Worm (Caenorhabditis elegans) whole organism, young adult: ENCODE measurements around the gene lgc-10.

Experiments
- B0336.3 ChIP-seq: fragments of 200-800 bp; sonication (Bioruptor generic); IDR thresholded peaks from 2 replicates; pipeline ENCODE4 v1.3.6; 2022; ENCODE audit warnings: missing genetic modification characterization, missing compliant biosample characterization
- F33H1.4 ChIP-seq: fragments of 200-800 bp; sonication (Bioruptor generic); IDR thresholded peaks from 2 replicates; pipeline ENCODE4 v1.3.6; 2022; ENCODE audit warnings: missing genetic modification reagents, missing genetic modification characterization, missing compliant biosample characterization
- F39B2.1 ChIP-seq: fragments of 200-800 bp; sonication (Bioruptor generic); IDR thresholded peaks from 2 replicates; pipeline ENCODE4 v1.3.6; 2022; ENCODE audit warnings: missing genetic modification reagents, missing genetic modification characterization, missing compliant biosample characterization
- F52B5.7 ChIP-seq: sonication (generic microtip); optimal IDR thresholded peaks from 2 replicates; lab custom pipeline; 2016; ENCODE audit warnings: mild to moderate bottlenecking, missing genetic modification characterization, missing compliant biosample characterization
- K11D2.4 ChIP-seq: fragments of 200-800 bp; sonication (Bioruptor generic); IDR thresholded peaks from 2 replicates; pipeline ENCODE4 v1.3.6; 2022; ENCODE audit warnings: missing genetic modification reagents, missing genetic modification characterization, missing compliant biosample characterization
- T26A5.8 ChIP-seq: sonication (generic microtip); optimal IDR thresholded peaks from 2 replicates; lab custom pipeline; 2016; ENCODE audit warnings: missing genetic modification characterization, missing compliant biosample characterization
- attf-3 ChIP-seq: fragments of 200-800 bp; sonication (Bioruptor generic); conservative IDR thresholded peaks from 2 replicates; pipeline ENCODE4 v1.3.6; 2022; ENCODE audit warnings: missing genetic modification reagents, missing genetic modification characterization, missing compliant biosample characterization
- bed-1 ChIP-seq: fragments of 200-800 bp; sonication (Bioruptor generic); IDR thresholded peaks from 2 replicates; pipeline ENCODE4 v1.3.6; 2022; ENCODE audit warnings: missing genetic modification reagents, missing genetic modification characterization, missing compliant biosample characterization
- ceh-27 ChIP-seq: fragments of 200-800 bp; sonication (Bioruptor generic); optimal IDR thresholded peaks from 2 replicates; lab custom pipeline; 2018; ENCODE audit warnings: mild to moderate bottlenecking, missing genetic modification characterization, moderate library complexity, missing compliant biosample characterization
- ceh-79 ChIP-seq: sonication (generic microtip); optimal IDR thresholded peaks from 2 replicates; lab custom pipeline; 2017; ENCODE audit warnings: mild to moderate bottlenecking, missing genetic modification characterization, missing compliant biosample characterization
- dox-1 ChIP-seq: fragments of 200-800 bp; sonication (Bioruptor generic); IDR thresholded peaks from 2 replicates; pipeline ENCODE4 v1.3.6; 2022; ENCODE audit warnings: missing genetic modification reagents, missing genetic modification characterization, missing compliant biosample characterization
- dpl-1 ChIP-seq: fragments of 150-350 bp; optimal IDR thresholded peaks from 2 replicates; lab custom pipeline; 2014; ENCODE audit warnings: missing biosample characterization, missing genetic modification reagents, missing genetic modification characterization
- egl-44 ChIP-seq: fragments of 200-800 bp; sonication (Bioruptor generic); IDR thresholded peaks from 2 replicates; pipeline ENCODE4 v1.3.6; 2022; ENCODE audit warnings: missing genetic modification reagents, missing genetic modification characterization, missing compliant biosample characterization
- ekl-4 ChIP-seq: fragments of 200-800 bp; sonication (Bioruptor generic); IDR thresholded peaks from 2 replicates; pipeline ENCODE4 v1.3.6; 2022; ENCODE audit warnings: missing genetic modification reagents, missing genetic modification characterization, missing compliant biosample characterization
- hmg-1.2 ChIP-seq: fragments of 200-800 bp; sonication (Bioruptor generic); IDR thresholded peaks from 2 replicates; pipeline ENCODE4 v1.3.6; 2022; ENCODE audit warnings: missing genetic modification reagents, missing genetic modification characterization, missing compliant biosample characterization
- lag-1 ChIP-seq: fragments of 200-800 bp; sonication (Bioruptor generic); IDR thresholded peaks from 2 replicates; pipeline ENCODE4 v1.3.6; 2022; ENCODE audit warnings: missing genetic modification reagents, missing genetic modification characterization, missing compliant biosample characterization
- lin-26 ChIP-seq: fragments of 200-800 bp; sonication (Bioruptor generic); IDR thresholded peaks from 2 replicates; pipeline ENCODE4 v1.3.6; 2022; ENCODE audit warnings: missing genetic modification reagents, missing genetic modification characterization, missing compliant biosample characterization
- lin-35 ChIP-seq, 3 experiments: fragments of 150-350 bp in 2 of 3; sonication (generic microtip) in 1 of 3; optimal IDR thresholded peaks; 2 replicates each; lab custom pipeline; 2014 to 2018; ENCODE audit warnings: missing biosample characterization in 3 of 3, missing genetic modification characterization in 3 of 3, missing genetic modification reagents in 3 of 3
- lin-54 ChIP-seq: fragments of 200-800 bp; sonication (Bioruptor generic); optimal IDR thresholded peaks from 2 replicates; lab custom pipeline; 2018; ENCODE audit warnings: mild to moderate bottlenecking, missing genetic modification characterization, missing compliant biosample characterization
- madf-6 ChIP-seq: fragments of 200-800 bp; sonication (Bioruptor generic); IDR thresholded peaks from 2 replicates; pipeline ENCODE4 v1.3.6; 2022; ENCODE audit warnings: missing genetic modification reagents, missing genetic modification characterization, missing compliant biosample characterization
- mxl-1 ChIP-seq: sonication (generic microtip); optimal IDR thresholded peaks from 2 replicates; lab custom pipeline; 2016; ENCODE audit warnings: missing genetic modification characterization, missing compliant biosample characterization
- nhr-80 ChIP-seq: sonication (generic microtip); optimal IDR thresholded peaks from 2 replicates; lab custom pipeline; 2016; ENCODE audit warnings: missing genetic modification characterization, missing compliant biosample characterization
- pha-4 ChIP-seq: fragments of 150-350 bp; sonication (generic microtip); optimal IDR thresholded peaks from 2 replicates; lab custom pipeline; 2014; ENCODE audit warnings: missing biosample characterization, missing genetic modification reagents, missing genetic modification characterization
- rcor-1 ChIP-seq: fragments of 200-800 bp; sonication (Bioruptor generic); IDR thresholded peaks from 2 replicates; pipeline ENCODE4 v1.3.6; 2022; ENCODE audit warnings: missing genetic modification reagents, missing genetic modification characterization, missing compliant biosample characterization
- snpc-1.1 ChIP-seq: sonication (generic microtip); optimal IDR thresholded peaks from 2 replicates; lab custom pipeline; 2017; ENCODE audit warnings: missing genetic modification characterization, mild to moderate bottlenecking, missing compliant biosample characterization, antibody characterized with exemption, moderate library complexity, missing genotype, missing genetic modification reagents; ENCODE audit not compliant: insufficient read depth
- snpc-3.4 ChIP-seq: sonication (generic microtip); optimal IDR thresholded peaks from 2 replicates; lab custom pipeline; 2017; ENCODE audit warnings: missing genetic modification characterization, mild to moderate bottlenecking, missing compliant biosample characterization, antibody characterized with exemption, moderate library complexity, missing genotype, missing genetic modification reagents
- snpc-4 ChIP-seq, 5 experiments: fragments of 150-350 bp in 1 of 5; sonication (generic microtip) in 4 of 5; optimal IDR thresholded peaks; 2 replicates each; lab custom pipeline; 2014 to 2018; ENCODE audit warnings: missing genetic modification characterization in 5 of 5, missing biosample characterization in 3 of 5, antibody characterized with exemption in 2 of 5, mild to moderate bottlenecking in 2 of 5, missing compliant biosample characterization in 2 of 5, missing genotype in 2 of 5, moderate library complexity in 2 of 5, missing genetic modification reagents in 1 of 5
- unc-62 ChIP-seq: fragments of 150-350 bp; optimal IDR thresholded peaks from 2 replicates; lab custom pipeline; 2014; ENCODE audit warnings: missing biosample characterization, missing genetic modification reagents, missing genetic modification characterization
- xnd-1 ChIP-seq: sonication (generic microtip); optimal IDR thresholded peaks from 2 replicates; lab custom pipeline; 2016; ENCODE audit warnings: missing genotype, missing genetic modification reagents, missing genetic modification characterization, missing compliant biosample characterization
- zfh-2 ChIP-seq: fragments of 200-800 bp; sonication (Bioruptor generic); conservative IDR thresholded peaks from 2 replicates; pipeline ENCODE4 v1.3.6; 2022; ENCODE audit warnings: missing genetic modification reagents, missing genetic modification characterization, missing compliant biosample characterization
- ztf-18 ChIP-seq: sonication (generic microtip); optimal IDR thresholded peaks from 2 replicates; lab custom pipeline; 2016; ENCODE audit warnings: missing genotype, mild to moderate bottlenecking, missing genetic modification characterization, missing compliant biosample characterization
- ztf-25 ChIP-seq: fragments of 200-800 bp; sonication (Bioruptor generic); IDR thresholded peaks from 2 replicates; pipeline ENCODE4 v1.3.6; 2022; ENCODE audit warnings: missing genetic modification reagents, missing genetic modification characterization, missing compliant biosample characterization
- ztf-6 ChIP-seq: fragments of 200-800 bp; sonication (Bioruptor generic); IDR thresholded peaks from 2 replicates; pipeline ENCODE4 v1.3.6; 2022; ENCODE audit warnings: missing genetic modification reagents, missing genetic modification characterization, missing compliant biosample characterization

The lgc-10 gene

ce11 chrIV:6457472-6457871, at the start of gene lgc-10:
Gene lgc-10 (minus strand): TSS chrIV:6457572.
- TF ChIP-seq ceh-27 (GFP tag; lab: Kevin White, UChicago) (no peak), madf-6 (GFP tag; lab: Robert Waterston, UW) (no peak), rcor-1 (no peak), dpl-1 (GFP tag; lab: Kevin White, UChicago) (no peak), snpc-1.1 (tag; lab: Kevin White, UChicago) (no peak), xnd-1 (tag; lab: Kevin White, UChicago) (no peak), lin-35 (GFP tag; optimal IDR thresholded peaks at IDR 0.05; lab: Kevin White, UChicago) (no peak), lag-1 (GFP tag; lab: Robert Waterston, UW) (no peak)

ce11 chrIV:6506424-6506823, 49.1 kb upstream of the lgc-10 start, which contains the start of gene pqn-89:
Gene pqn-89 (plus strand): TSS chrIV:6506724.
- no peak for TF ChIP-seq dox-1 (GFP tag; lab: Robert Waterston, UW)
- no peak for TF ChIP-seq attf-3 (GFP tag; lab: Robert Waterston, UW)
- no peak for TF ChIP-seq dpl-1 (GFP tag; lab: Kevin White, UChicago)
- no peak for TF ChIP-seq ztf-18 (tag; lab: Kevin White, UChicago)
- no peak for TF ChIP-seq lin-26 (GFP tag; lab: Robert Waterston, UW)
- no peak for TF ChIP-seq F39B2.1
- no peak for TF ChIP-seq unc-62 (GFP tag; lab: Kevin White, UChicago)
- TF ChIP-seq bed-1 (GFP tag; lab: Robert Waterston, UW) = no peak
- no peak for TF ChIP-seq T26A5.8 (tag; lab: Kevin White, UChicago)
- TF ChIP-seq ztf-25 (GFP tag; lab: Robert Waterston, UW) = no peak
- no peak for TF ChIP-seq K11D2.4
- no peak for TF ChIP-seq ceh-79 (tag; lab: Kevin White, UChicago)
- TF ChIP-seq F33H1.4 = no peak
- no peak for TF ChIP-seq hmg-1.2
- no peak for TF ChIP-seq zfh-2
- no peak for TF ChIP-seq mxl-1 (tag; lab: Kevin White, UChicago)
- no peak for TF ChIP-seq ztf-6 (GFP tag; lab: Robert Waterston, UW)
- TF ChIP-seq, all 124 proteins: peak for 0

DNA sequence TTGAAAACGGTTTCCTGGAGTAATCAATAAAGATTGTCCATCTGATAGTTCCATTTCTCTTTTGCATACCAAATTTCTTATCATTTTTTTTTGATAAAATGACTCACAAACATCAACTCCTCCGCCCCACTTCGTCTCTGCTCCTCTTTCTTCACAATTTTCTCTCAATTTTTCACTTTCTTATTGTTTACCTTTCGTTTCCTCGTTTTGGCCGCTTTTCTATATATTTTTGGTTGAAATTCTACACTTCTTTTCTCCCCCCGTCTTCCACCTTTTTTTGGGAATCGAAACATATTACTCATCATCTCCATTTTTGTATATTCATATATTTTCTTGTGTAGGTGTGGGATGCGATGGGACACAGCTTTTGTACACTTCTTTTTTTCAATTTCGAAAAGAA, 45.4 kb upstream of the lgc-10 start:
- TF ChIP-seq nhr-80 (tag; lab: Kevin White, UChicago) (peak; percentile 65), F52B5.7 (no peak)

DNA sequence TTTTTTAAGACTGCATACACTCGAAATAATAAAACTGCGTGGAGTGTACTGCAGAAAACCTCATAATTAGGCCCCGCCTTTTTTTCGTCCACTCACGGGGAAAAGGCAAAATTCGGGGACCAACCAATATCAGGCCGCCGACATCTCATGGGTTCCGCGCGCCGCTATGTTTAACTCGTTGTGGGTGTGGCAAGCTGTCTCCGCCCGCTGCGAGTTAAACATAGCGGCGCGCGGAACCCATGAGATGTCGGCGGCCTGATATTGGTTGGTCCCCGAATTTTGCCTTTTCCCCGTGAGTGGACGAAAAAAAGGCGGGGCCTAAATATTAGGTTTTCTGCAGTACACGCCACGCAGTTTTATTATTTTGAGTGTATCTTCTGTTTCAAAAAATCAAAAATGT, 43.9 kb upstream of the lgc-10 start:
- TF ChIP-seq snpc-4 (GFP tag; optimal IDR thresholded peaks at IDR 0.05; lab: Kevin White, UChicago) (peak; percentile 74), snpc-4 (tag; optimal IDR thresholded peaks at IDR 0.05; lab: Kevin White, UChicago) (peak; percentile 67 to 96 (median 90)), snpc-3.4 (tag; lab: Kevin White, UChicago) (peak; percentile 2), snpc-1.1 (tag; lab: Kevin White, UChicago) (peak; percentile 81)

DNA sequence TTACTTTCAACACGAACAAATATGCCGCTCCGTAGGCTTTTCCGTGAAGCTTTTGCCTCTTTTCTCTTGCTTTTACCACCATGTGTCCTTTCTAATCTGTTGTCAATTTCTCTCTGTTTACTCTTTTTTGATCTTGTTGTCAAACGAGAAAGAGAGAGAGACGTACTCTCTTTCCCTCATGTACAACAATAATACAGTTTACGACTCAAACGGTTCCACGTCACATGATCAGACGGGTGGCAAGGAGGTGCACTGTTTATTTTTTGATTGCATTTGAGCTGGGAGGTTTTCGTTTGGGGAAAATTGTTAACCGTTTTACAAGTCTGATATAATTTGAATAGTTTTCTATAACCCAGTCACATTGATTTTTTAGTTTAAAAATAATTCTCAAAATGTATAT, 43.5 kb upstream of the lgc-10 start:
- TF ChIP-seq egl-44 (GFP tag; lab: Robert Waterston, UW) = no peak
- no peak for TF ChIP-seq xnd-1 (tag; lab: Kevin White, UChicago)
- no peak for TF ChIP-seq ekl-4
- TF ChIP-seq B0336.3 (GFP tag; lab: Robert Waterston, UW) = no peak
- TF ChIP-seq lin-54 = no peak
- peak; percentile 86 for TF ChIP-seq pha-4 (tag; lab: Kevin White, UChicago)
- no peak for TF ChIP-seq F33H1.4
- TF ChIP-seq snpc-4 (GFP tag; optimal IDR thresholded peaks at IDR 0.05; lab: Kevin White, UChicago) = no peak
- TF ChIP-seq snpc-4 (tag; optimal IDR thresholded peaks at IDR 0.05; lab: Kevin White, UChicago) = no peak
